Worm (Caenorhabditis elegans) whole organism, early embryonic: Measurements from ENCODE around the gene ZK1010.12.

ENCODE experiments used
- B0310.2 ChIP-seq: sonication (generic microtip); optimal IDR thresholded peaks from 2 replicates; lab custom pipeline; 2016; ENCODE audit warnings: mild to moderate bottlenecking, missing genetic modification characterization, missing compliant biosample characterization
- F13C5.2 ChIP-seq: sonication (generic microtip); optimal IDR thresholded peaks from 2 replicates; lab custom pipeline; 2017; ENCODE audit warnings: mild to moderate bottlenecking, missing genetic modification characterization, inconsistent platforms, missing compliant biosample characterization
- aly-1 ChIP-seq: sonication (generic microtip); optimal IDR thresholded peaks from 2 replicates; lab custom pipeline; 2016; ENCODE audit warnings: missing genetic modification characterization, missing compliant biosample characterization
- ama-1 ChIP-seq: fragments of 150-350 bp; optimal IDR thresholded peaks from 2 replicates; lab custom pipeline; 2014
- ceh-36 ChIP-seq: sonication (generic microtip); optimal IDR thresholded peaks from 2 replicates; lab custom pipeline; 2016; ENCODE audit warnings: missing genetic modification characterization, inconsistent platforms, missing compliant biosample characterization
- ets-7 ChIP-seq: sonication (generic microtip); optimal IDR thresholded peaks from 2 replicates; lab custom pipeline; 2016; ENCODE audit warnings: missing genotype, missing genetic modification characterization, missing compliant biosample characterization
- flt-1 ChIP-seq: fragments of 200-800 bp; sonication (Bioruptor generic); IDR thresholded peaks from 2 replicates; pipeline ENCODE4 v1.3.6; 2022; ENCODE audit warnings: missing genetic modification characterization, missing compliant biosample characterization
- hnd-1 ChIP-seq: sonication (generic microtip); optimal IDR thresholded peaks from 2 replicates; lab custom pipeline; 2016; ENCODE audit warnings: missing genetic modification characterization, missing compliant biosample characterization
- pes-1 ChIP-seq: fragments of 200-800 bp; sonication (Bioruptor generic); IDR thresholded peaks from 2 replicates; pipeline ENCODE4 v1.3.6; 2022; ENCODE audit warnings: missing genetic modification reagents, missing genetic modification characterization, missing compliant biosample characterization
- scrt-1 ChIP-seq: fragments of 200-800 bp; sonication (Bioruptor generic); IDR thresholded peaks from 2 replicates; pipeline ENCODE4 v1.3.6; 2022; ENCODE audit warnings: missing genetic modification characterization, missing compliant biosample characterization
- tbx-37 ChIP-seq: fragments of 200-800 bp; sonication (Bioruptor generic); conservative IDR thresholded peaks from 2 replicates; pipeline ENCODE4 v1.3.6; 2022; ENCODE audit warnings: missing genetic modification reagents, missing genetic modification characterization, missing compliant biosample characterization
- tra-4 ChIP-seq: sonication (generic microtip); optimal IDR thresholded peaks from 2 replicates; lab custom pipeline; 2017; ENCODE audit warnings: missing genetic modification characterization, missing compliant biosample characterization

ce11 chrIII:13032429-13033018 is 41.4 kb downstream of the ZK1010.12 start:
- no peak for TF ChIP-seq aly-1 (tag; lab: Kevin White, UChicago)
- TF ChIP-seq ama-1 (lab: Kevin White, UChicago): no peak
- TF ChIP-seq pes-1: peak; percentile 49
- TF ChIP-seq hnd-1 (tag; lab: Kevin White, UChicago): no peak
- no peak for TF ChIP-seq ceh-36 (tag; lab: Kevin White, UChicago)
- peak; percentile 7; the same call in 1 of the 2 replicates for TF ChIP-seq flt-1 (GFP tag; lab: Robert Waterston, UW)
- no peak for TF ChIP-seq ets-7 (tag; lab: Kevin White, UChicago)
- peak; percentile 17 for TF ChIP-seq B0310.2 (tag; lab: Kevin White, UChicago)
- TF ChIP-seq scrt-1: peak; percentile 47; the same call in 1 of the 2 replicates
- TF ChIP-seq tra-4 (tag; lab: Kevin White, UChicago): no peak
- TF ChIP-seq tbx-37 (GFP tag; lab: Robert Waterston, UW): no peak
- TF ChIP-seq F13C5.2 (tag; lab: Kevin White, UChicago): no peak
